Fruit fly (Drosophila melanogaster) whole organism, embryonic: ENCODE data around the gene eys.
A peak's percentile ranks its signal among the peaks of the same experiment; 100 is the strongest.

ENCODE experiments used
- Antp ChIP-seq: fragments of 200-800 bp; sonication (Bioruptor generic); optimal IDR thresholded peaks from 3 replicates; lab custom pipeline; 2016; ENCODE audit warnings: missing biosample characterization, missing genetic modification characterization
- Asciz ChIP-seq: fragments of 200-800 bp; sonication (Bioruptor generic); optimal IDR thresholded peaks from 2 replicates; lab custom pipeline; 2017; ENCODE audit warnings: missing biosample characterization, mild to moderate bottlenecking, missing genetic modification characterization, missing genetic modification reagents
- CG10366 ChIP-seq: fragments of 200-800 bp; sonication (Bioruptor generic); IDR thresholded peaks from 2 replicates; pipeline ENCODE4 v1.3.6; 2022; ENCODE audit warnings: missing biosample characterization, missing genetic modification characterization
- CG10431 ChIP-seq: fragments of 200-800 bp; sonication (Bioruptor generic); optimal IDR thresholded peaks from 3 replicates; lab custom pipeline; 2018; ENCODE audit warnings: missing biosample characterization, mild to moderate bottlenecking, missing genetic modification characterization
- CG12659 ChIP-seq: fragments of 200-800 bp; sonication (Bioruptor generic); optimal IDR thresholded peaks from 3 replicates; lab custom pipeline; 2017; ENCODE audit warnings: mild to moderate bottlenecking, missing biosample characterization, missing genetic modification reagents, missing genetic modification characterization
- CG14441 ChIP-seq: fragments of 200-800 bp; sonication (Bioruptor generic); IDR thresholded peaks from 2 replicates; pipeline ENCODE4 v1.3.6; 2022; ENCODE audit warnings: missing biosample characterization, missing genetic modification characterization
- CG14667 ChIP-seq: fragments of 200-800 bp; sonication (Bioruptor generic); IDR thresholded peaks from 2 replicates; pipeline ENCODE4 v1.3.6; 2022; ENCODE audit warnings: missing biosample characterization, missing genetic modification characterization
- CG17361 ChIP-seq: fragments of 200-800 bp; sonication (Bioruptor generic); IDR thresholded peaks from 3 replicates; pipeline ENCODE4 v1.3.6; 2022; ENCODE audit warnings: missing biosample characterization, missing genetic modification characterization
- CG17385 ChIP-seq: fragments of 200-800 bp; sonication (Bioruptor generic); optimal IDR thresholded peaks from 3 replicates; lab custom pipeline; 2018; ENCODE audit warnings: missing biosample characterization, mild to moderate bottlenecking, missing genetic modification characterization
- CG18262 ChIP-seq: fragments of 200-800 bp; optimal IDR thresholded peaks from 3 replicates; lab custom pipeline; 2019; ENCODE audit warnings: missing biosample characterization, mild to moderate bottlenecking, missing genetic modification characterization, moderate library complexity
- CG2116 ChIP-seq: fragments of 200-800 bp; sonication (Bioruptor generic); optimal IDR thresholded peaks from 3 replicates; lab custom pipeline; 2018; ENCODE audit warnings: missing biosample characterization, mild to moderate bottlenecking, missing genetic modification characterization
- CG3281 ChIP-seq: fragments of 200-800 bp; sonication (Bioruptor generic); optimal IDR thresholded peaks from 3 replicates; lab custom pipeline; 2017; ENCODE audit warnings: missing biosample characterization, mild to moderate bottlenecking, missing genetic modification characterization
- CG42726 ChIP-seq: fragments of 200-800 bp; sonication (Bioruptor generic); IDR thresholded peaks from 2 replicates; pipeline ENCODE4 v1.3.6; 2022; ENCODE audit warnings: missing biosample characterization, missing genetic modification characterization; ENCODE audit not compliant: partially characterized antibody
- CG4820 ChIP-seq: fragments of 200-800 bp; sonication (Bioruptor generic); optimal IDR thresholded peaks from 3 replicates; lab custom pipeline; 2016; ENCODE audit warnings: missing biosample characterization, missing genetic modification characterization
- CG5180 ChIP-seq: fragments of 200-800 bp; sonication (Bioruptor generic); optimal IDR thresholded peaks from 3 replicates; lab custom pipeline; 2017; ENCODE audit warnings: missing biosample characterization, missing genetic modification characterization, mild to moderate bottlenecking, moderate library complexity, missing genetic modification reagents
- CG7372 ChIP-seq: fragments of 200-800 bp; sonication (Bioruptor generic); IDR thresholded peaks from 2 replicates; pipeline ENCODE4 v1.3.6; 2022; ENCODE audit warnings: missing biosample characterization, missing genetic modification characterization
- CG7928 ChIP-seq: fragments of 200-800 bp; sonication (Bioruptor generic); optimal IDR thresholded peaks from 2 replicates; lab custom pipeline; 2017; ENCODE audit warnings: missing biosample characterization, mild to moderate bottlenecking, missing genetic modification characterization
- CG7963 ChIP-seq: fragments of 200-800 bp; sonication (Bioruptor generic); IDR thresholded peaks from 3 replicates; pipeline ENCODE4 v1.3.6; 2022; ENCODE audit warnings: missing biosample characterization, missing genetic modification characterization; ENCODE audit not compliant: partially characterized antibody
- CoRest ChIP-seq: fragments of 200-800 bp; sonication (Bioruptor generic); optimal IDR thresholded peaks from 3 replicates; lab custom pipeline; 2018; ENCODE audit warnings: missing biosample characterization, mild to moderate bottlenecking, missing genetic modification characterization, moderate library complexity
- Drgx ChIP-seq: fragments of 200-800 bp; sonication (Bioruptor generic); IDR thresholded peaks from 2 replicates; pipeline ENCODE4 v1.3.6; 2022; ENCODE audit warnings: missing biosample characterization, missing genetic modification characterization
- Fer2 ChIP-seq: fragments of 200-800 bp; sonication (Bioruptor generic); optimal IDR thresholded peaks from 2 replicates; lab custom pipeline; 2018; ENCODE audit warnings: missing biosample characterization, mild to moderate bottlenecking, missing genetic modification characterization, moderate library complexity
- GATAe ChIP-seq: fragments of 200-800 bp; sonication (Bioruptor generic); conservative IDR thresholded peaks from 2 replicates; pipeline ENCODE4 v1.3.6; 2022; ENCODE audit warnings: missing biosample characterization, missing genetic modification characterization
- Hmr ChIP-seq: fragments of 200-800 bp; sonication (Bioruptor generic); optimal IDR thresholded peaks from 3 replicates; lab custom pipeline; 2017; ENCODE audit warnings: mild to moderate bottlenecking, missing biosample characterization, missing genetic modification reagents, missing genetic modification characterization
- Lpt ChIP-seq: fragments of >200 bp; optimal IDR thresholded peaks from 2 replicates; lab custom pipeline; 2018; ENCODE audit warnings: missing biosample characterization, missing genetic modification characterization
- Neu2 ChIP-seq: fragments of 200-800 bp; sonication (Bioruptor generic); optimal IDR thresholded peaks from 3 replicates; lab custom pipeline; 2016; ENCODE audit warnings: missing biosample characterization, missing genetic modification characterization, borderline replicate concordance
- Xbp1 ChIP-seq: fragments of 200-800 bp; sonication (Bioruptor generic); optimal IDR thresholded peaks from 3 replicates; lab custom pipeline; 2016; ENCODE audit warnings: missing biosample characterization, mild to moderate bottlenecking, missing genetic modification characterization
- aop ChIP-seq: fragments of 200-800 bp; sonication (Bioruptor generic); IDR thresholded peaks from 2 replicates; pipeline ENCODE4 v1.3.6; 2022; ENCODE audit warnings: missing biosample characterization, missing genetic modification characterization
- bab2 ChIP-seq: fragments of 200-800 bp; sonication (Bioruptor generic); optimal IDR thresholded peaks from 2 replicates; lab custom pipeline; 2016; ENCODE audit warnings: missing biosample characterization, missing genetic modification characterization
- bigmax ChIP-seq: fragments of 200-800 bp; sonication (Bioruptor generic); optimal IDR thresholded peaks from 2 replicates; lab custom pipeline; 2018; ENCODE audit warnings: missing biosample characterization, mild to moderate bottlenecking, missing genetic modification characterization
- btn ChIP-seq: fragments of 200-800 bp; sonication (Bioruptor generic); optimal IDR thresholded peaks from 2 replicates; lab custom pipeline; 2016; ENCODE audit warnings: missing biosample characterization, missing genetic modification characterization
- chinmo ChIP-seq: fragments of 200-800 bp; sonication (Bioruptor generic); IDR thresholded peaks from 4 replicates; pipeline ENCODE4 v1.3.6; 2022; ENCODE audit warnings: missing biosample characterization, missing genetic modification characterization; ENCODE audit not compliant: partially characterized antibody
- corto ChIP-seq: fragments of 200-800 bp; sonication (Bioruptor generic); optimal IDR thresholded peaks from 2 replicates; lab custom pipeline; 2016; ENCODE audit warnings: missing biosample characterization, mild to moderate bottlenecking, missing genetic modification characterization, moderate library complexity
- crp ChIP-seq, 2 experiments: fragments of 200-800 bp; sonication (Bioruptor generic); optimal IDR thresholded peaks; 2 replicates in 1 of 2; 3 replicates in 1 of 2; lab custom pipeline; 2017; ENCODE audit warnings: missing biosample characterization in 2 of 2, missing genetic modification characterization in 2 of 2, mild to moderate bottlenecking in 1 of 2, moderate library complexity in 1 of 2
- ewg ChIP-seq: fragments of 200-800 bp; sonication (Bioruptor generic); optimal IDR thresholded peaks from 3 replicates; lab custom pipeline; 2017; ENCODE audit warnings: mild to moderate bottlenecking, missing biosample characterization, missing genetic modification reagents, missing genetic modification characterization
- fd3F ChIP-seq: fragments of 200-800 bp; sonication (Bioruptor generic); optimal IDR thresholded peaks from 2 replicates; lab custom pipeline; 2018; ENCODE audit warnings: missing biosample characterization, mild to moderate bottlenecking, missing genetic modification characterization, moderate library complexity
- gfzf ChIP-seq: fragments of 200-800 bp; sonication (Bioruptor generic); optimal IDR thresholded peaks from 2 replicates; lab custom pipeline; 2016; ENCODE audit warnings: missing biosample characterization, mild to moderate bottlenecking, missing genetic modification characterization, moderate library complexity
- jigr1 ChIP-seq: fragments of 200-800 bp; sonication (Bioruptor generic); IDR thresholded peaks from 3 replicates; pipeline ENCODE4 v1.3.6; 2022; ENCODE audit warnings: missing biosample characterization, missing genetic modification characterization
- nmo ChIP-seq: fragments of 200-800 bp; sonication (Bioruptor generic); optimal IDR thresholded peaks from 2 replicates; lab custom pipeline; 2018; ENCODE audit warnings: missing biosample characterization, mild to moderate bottlenecking, missing genetic modification characterization, moderate library complexity
- repo ChIP-seq: fragments of 200-800 bp; sonication (Bioruptor generic); optimal IDR thresholded peaks from 2 replicates; lab custom pipeline; 2016; ENCODE audit warnings: missing biosample characterization, missing genetic modification characterization
- rib ChIP-seq: fragments of 200-800 bp; sonication (Bioruptor generic); IDR thresholded peaks from 2 replicates; pipeline ENCODE4 v1.3.6; 2022; ENCODE audit warnings: missing biosample characterization, missing genetic modification characterization
- row ChIP-seq: fragments of 200-800 bp; sonication (Bioruptor generic); IDR thresholded peaks from 3 replicates; pipeline ENCODE4 v1.3.6; 2022; ENCODE audit warnings: missing biosample characterization, missing genetic modification characterization
- salm ChIP-seq: fragments of 200-800 bp; sonication (Bioruptor generic); optimal IDR thresholded peaks from 2 replicates; lab custom pipeline; 2018; ENCODE audit warnings: missing biosample characterization, mild to moderate bottlenecking, missing genetic modification characterization
- sens ChIP-seq: fragments of 200-800 bp; sonication (Bioruptor generic); peaks from one replicate; lab custom pipeline; 2016; ENCODE audit warnings: missing biosample characterization, missing genetic modification characterization
- seq ChIP-seq: fragments of 200-800 bp; sonication (Bioruptor generic); IDR thresholded peaks from 2 replicates; pipeline ENCODE4 v1.3.6; 2022; ENCODE audit warnings: missing biosample characterization, missing genetic modification characterization
- stc ChIP-seq: fragments of 200-800 bp; sonication (Bioruptor generic); IDR thresholded peaks from 2 replicates; pipeline ENCODE4 v1.3.6; 2022; ENCODE audit warnings: missing biosample characterization, missing genetic modification characterization
- tio ChIP-seq: fragments of 200-800 bp; sonication (Bioruptor generic); optimal IDR thresholded peaks from 2 replicates; lab custom pipeline; 2017; ENCODE audit warnings: missing biosample characterization, missing genetic modification characterization, inconsistent platforms
- yki ChIP-seq: fragments of >200 bp; optimal IDR thresholded peaks from 3 replicates; lab custom pipeline; 2018
- zfh1 ChIP-seq: fragments of 200-800 bp; sonication (Bioruptor generic); IDR thresholded peaks from 3 replicates; pipeline ENCODE4 v1.3.6; 2022; ENCODE audit warnings: missing biosample characterization, missing genetic modification characterization

The eys gene

DNA sequence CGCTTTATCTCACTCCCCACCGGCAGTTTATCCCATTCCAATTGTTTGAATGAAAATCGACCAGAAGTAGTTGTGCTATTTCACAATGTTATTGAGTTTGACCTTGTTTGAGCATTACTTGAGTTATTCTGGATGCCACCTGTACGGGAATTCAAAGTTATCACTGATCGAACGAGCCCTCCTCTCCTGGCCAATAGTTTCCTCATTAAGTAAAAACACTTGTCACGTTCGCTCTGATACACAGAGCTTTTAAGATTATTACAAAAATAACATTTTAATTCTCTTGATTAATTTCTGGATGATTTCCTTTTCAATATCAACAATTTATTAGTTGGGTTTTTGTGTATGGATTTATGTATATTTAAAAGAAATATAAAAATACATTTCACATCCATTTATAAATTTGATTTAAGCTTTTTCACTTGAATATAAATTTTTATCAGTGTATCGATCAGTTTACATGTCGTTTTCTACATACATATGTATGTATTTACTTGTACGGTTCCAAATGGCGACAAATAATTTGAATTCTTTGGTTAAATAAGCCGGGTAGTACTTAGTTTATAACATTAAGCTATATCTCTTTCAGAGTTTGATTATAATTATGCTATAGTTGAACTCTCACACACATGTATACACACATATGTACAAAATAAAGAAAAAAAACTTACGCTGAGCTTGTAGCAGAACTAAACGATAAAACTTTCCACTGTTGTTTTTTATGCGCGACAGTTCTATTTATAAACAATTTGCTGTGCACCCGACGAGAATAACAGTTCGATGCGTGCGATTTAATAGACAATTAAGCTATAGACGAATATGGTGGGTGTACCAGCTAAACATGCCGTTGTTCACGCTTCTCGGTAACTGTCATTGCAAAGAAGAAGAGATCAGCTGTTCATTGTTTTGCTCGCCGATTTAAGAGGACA is 62.6 kb downstream of the eys start, which contains the start of the genes CG3609 and CG15390 (continued):
- TF ChIP-seq gfzf (GFP tag; lab: Kevin White, UChicago) = peak; percentile 30
- peak; percentile 50 for TF ChIP-seq stc (GFP tag; lab: Robert Waterston, UW)
- peak; percentile 88 for TF ChIP-seq Xbp1 (GFP tag; lab: Kevin White, UChicago)
- no peak for TF ChIP-seq yki (lab: Kevin White, UChicago)
- peak; percentile 23 for TF ChIP-seq tio (GFP tag; lab: Kevin White, UChicago)
- TF ChIP-seq corto (GFP tag; lab: Kevin White, UChicago) = peak; percentile 51
- TF ChIP-seq CoRest (tag; lab: Kevin White, UChicago) = peak; percentile 62
- TF ChIP-seq CG3281 (GFP tag; lab: Kevin White, UChicago) = peak; percentile 66
- TF ChIP-seq zfh1 (GFP tag; lab: Robert Waterston, UW) = peak; percentile 92
- TF ChIP-seq CG10431 = peak; percentile 64
- peak; percentile 75 for TF ChIP-seq CG14441 (GFP tag; lab: Robert Waterston, UW)
- peak; percentile 65 for TF ChIP-seq CG14667 (GFP tag; lab: Robert Waterston, UW)
- TF ChIP-seq Hmr (GFP tag; lab: Kevin White, UChicago) = peak; percentile 77
- TF ChIP-seq sens = peak; percentile 97
- TF ChIP-seq CG17361 (GFP tag; lab: Robert Waterston, UW) = peak; percentile 69; the same call in 2 of the 3 replicates
- peak; percentile 69 for TF ChIP-seq Drgx
- no peak for TF ChIP-seq CG5180
- TF ChIP-seq CG7372 (GFP tag; lab: Robert Waterston, UW) = peak; percentile 60
- peak; percentile 55 for TF ChIP-seq fd3F (GFP tag; lab: Kevin White, UChicago)
- peak; percentile 75 for TF ChIP-seq CG12659 (GFP tag; lab: Kevin White, UChicago)
- peak; percentile 61 for TF ChIP-seq CG18262
- TF ChIP-seq jigr1 (GFP tag; lab: Robert Waterston, UW) = no peak
- no peak for TF ChIP-seq seq (GFP tag; lab: Robert Waterston, UW)
- peak; percentile 94 for TF ChIP-seq Antp
- peak; percentile 57 for TF ChIP-seq nmo (GFP tag; lab: Kevin White, UChicago)
- peak; percentile 45 for TF ChIP-seq CG7928 (GFP tag; lab: Kevin White, UChicago)
- peak; percentile 76 for TF ChIP-seq CG4820
- peak; percentile 90 for TF ChIP-seq rib (GFP tag; lab: Robert Waterston, UW)
- TF ChIP-seq CG42726 (GFP tag; lab: Robert Waterston, UW) = no peak
- TF ChIP-seq Asciz = peak; percentile 29
- peak; percentile 99 for TF ChIP-seq CG17385 (GFP tag; lab: Kevin White, UChicago)
- no peak for TF ChIP-seq bigmax (GFP tag; lab: Kevin White, UChicago)
- peak; percentile 86 for TF ChIP-seq aop (GFP tag; lab: Robert Waterston, UW)
- peak; percentile 77 for TF ChIP-seq btn (GFP tag; lab: Kevin White, UChicago)
- TF ChIP-seq Neu2 = no peak
- peak; percentile 85 to 99 for TF ChIP-seq crp (GFP tag; optimal IDR thresholded peaks at IDR 0.05; lab: Kevin White, UChicago)
- TF ChIP-seq Lpt (GFP tag; lab: Kevin White, UChicago) = no peak
- peak; percentile 45 for TF ChIP-seq ewg (GFP tag; lab: Kevin White, UChicago)
- TF ChIP-seq CG7963 (GFP tag; lab: Robert Waterston, UW) = no peak
- 0 out of 4 replicates have a peak, but pooled peaks have one; percentile 54 for TF ChIP-seq chinmo
- TF ChIP-seq repo (GFP tag; lab: Kevin White, UChicago) = peak; percentile 74
- peak; percentile 77 for TF ChIP-seq CG10366
- peak; percentile 88 for TF ChIP-seq bab2 (GFP tag; lab: Kevin White, UChicago)
- no peak; the same call in 1 of the 2 replicates for TF ChIP-seq GATAe (GFP tag; lab: Robert Waterston, UW)
- peak; percentile 46 for TF ChIP-seq CG2116
- TF ChIP-seq Fer2 (tag; lab: Kevin White, UChicago) = peak; percentile 42
- peak; percentile 9 for TF ChIP-seq salm (tag; lab: Kevin White, UChicago)
- peak; percentile 98 for TF ChIP-seq row (GFP tag; lab: Robert Waterston, UW)
